Worm (Caenorhabditis elegans): Measurements from ENCODE around the gene B0222.1.
A peak's percentile ranks its signal among the peaks of the same experiment; 100 is the strongest.

The B0222.1 gene

ce11 chrV:9165073-9165699 is 31.1 kb downstream of the B0222.1 start, which contains the start of gene col-10 (continued):
- TF ChIP-seq pha-4 (tag; optimal IDR thresholded peaks at IDR 0.05) (no peak), nhr-67 (tag; optimal IDR thresholded peaks at IDR 0.05) (no peak), ceh-16 (tag; optimal IDR thresholded peaks at IDR 0.05) (no peak), nhr-28 (tag; optimal IDR thresholded peaks at IDR 0.05) (no peak), egl-5 (tag; optimal IDR thresholded peaks at IDR 0.05) (no peak), daf-12 (tag; optimal IDR thresholded peaks at IDR 0.05) (no peak), nhr-237 (tag; optimal IDR thresholded peaks at IDR 0.05) (no peak), jun-1 (tag; optimal IDR thresholded peaks at IDR 0.05) (no peak), pqm-1 (tag; optimal IDR thresholded peaks at IDR 0.05) (no peak), R02D3.7 (tag; optimal IDR thresholded peaks at IDR 0.05) (no peak)

ce11 chrV:9166306-9166705 is 32.3 kb downstream of the B0222.1 start:
- TF ChIP-seq elt-1 (tag; optimal IDR thresholded peaks at IDR 0.05): peak; percentile 73
- TF ChIP-seq nhr-25 (tag; optimal IDR thresholded peaks at IDR 0.05): peak; percentile 76
- TF ChIP-seq nhr-23 (tag; optimal IDR thresholded peaks at IDR 0.05): peak; percentile 23
- no peak for TF ChIP-seq ama-1 (optimal IDR thresholded peaks at IDR 0.05)

ce11 chrV:9168089-9168488 is 34.0 kb downstream of the B0222.1 start, which contains the start of gene B0222.11:
Gene B0222.11, minus strand, starts transcription at chrV:9168189.
- TF ChIP-seq lsy-12 (tag; optimal IDR thresholded peaks at IDR 0.05): no peak

ce11 chrV:9172989-9173388 is 38.9 kb downstream of the B0222.1 start, which contains the start of gene gad-3:
Gene gad-3, minus strand, starts transcription at chrV:9173005.
- TF ChIP-seq mdl-1 (tag; optimal IDR thresholded peaks at IDR 0.05) (no peak), ceh-82 (tag; optimal IDR thresholded peaks at IDR 0.05) (no peak), sea-2 (GFP tag; optimal IDR thresholded peaks at IDR 0.05) (no peak), elt-2 (tag; optimal IDR thresholded peaks at IDR 0.05) (peak; percentile 63), lsy-12 (tag; optimal IDR thresholded peaks at IDR 0.05) (no peak), pqm-1 (tag; optimal IDR thresholded peaks at IDR 0.05) (peak; percentile 52), eor-1 (tag; optimal IDR thresholded peaks at IDR 0.05) (no peak), egl-5 (tag; optimal IDR thresholded peaks at IDR 0.05) (no peak), pha-4 (tag; optimal IDR thresholded peaks at IDR 0.05) (peak; percentile 52)

- no peak for TF ChIP-seq snpc-4 (tag; optimal IDR thresholded peaks at IDR 0.05)
- TF ChIP-seq zag-1 (tag; optimal IDR thresholded peaks at IDR 0.05): no peak
- no peak for TF ChIP-seq mdl-1 (tag; optimal IDR thresholded peaks at IDR 0.05)
- TF ChIP-seq ceh-16 (tag; optimal IDR thresholded peaks at IDR 0.05): no peak
- TF ChIP-seq fkh-10 (GFP tag; optimal IDR thresholded peaks at IDR 0.05): no peak
- no peak for TF ChIP-seq nhr-23 (tag; optimal IDR thresholded peaks at IDR 0.05)
- TF ChIP-seq skn-1 (tag; optimal IDR thresholded peaks at IDR 0.05): no peak
- no peak for TF ChIP-seq nfya-1 (tag; optimal IDR thresholded peaks at IDR 0.05; ENCODE audit: insufficient read depth)
- TF ChIP-seq ztf-4 (tag; optimal IDR thresholded peaks at IDR 0.05): no peak
- no peak for TF ChIP-seq eor-1 (tag; optimal IDR thresholded peaks at IDR 0.05)
- no peak for TF ChIP-seq mml-1 (tag; optimal IDR thresholded peaks at IDR 0.05)
- TF ChIP-seq nhr-76 (tag; optimal IDR thresholded peaks at IDR 0.05): no peak
- no peak for TF ChIP-seq elt-2 (tag; optimal IDR thresholded peaks at IDR 0.05)
- TF ChIP-seq ztf-11 (tag; optimal IDR thresholded peaks at IDR 0.05): no peak
- TF ChIP-seq fkh-2 (tag; optimal IDR thresholded peaks at IDR 0.05): no peak
- no peak for TF ChIP-seq elt-3 (tag; optimal IDR thresholded peaks at IDR 0.05)
- TF ChIP-seq nhr-28 (tag; optimal IDR thresholded peaks at IDR 0.05): no peak
Measured at ce11 chrV:9173789-9174188, 39.7 kb downstream of the B0222.1 start, which contains the start of gene pqn-16. Gene pqn-16, plus strand, starts transcription at chrV:9174089.

- TF ChIP-seq ceh-82 (tag; optimal IDR thresholded peaks at IDR 0.05) (peak; percentile 19), egl-27 (tag; optimal IDR thresholded peaks at IDR 0.05) (peak; percentile 25), pha-4 (tag; optimal IDR thresholded peaks at IDR 0.05) (peak; percentile 95), aly-2 (tag; optimal IDR thresholded peaks at IDR 0.05) (no peak), elt-3 (tag; optimal IDR thresholded peaks at IDR 0.05) (no peak), ceh-9 (tag; optimal IDR thresholded peaks at IDR 0.05) (no peak), fkh-2 (tag; optimal IDR thresholded peaks at IDR 0.05) (no peak), egl-5 (tag; optimal IDR thresholded peaks at IDR 0.05) (peak; percentile 67), fos-1 (tag; optimal IDR thresholded peaks at IDR 0.05) (no peak), tbx-2 (tag; optimal IDR thresholded peaks at IDR 0.05) (peak; percentile 76), zag-1 (tag; optimal IDR thresholded peaks at IDR 0.05) (no peak), nfya-1 (tag; optimal IDR thresholded peaks at IDR 0.05; ENCODE audit: insufficient read depth) (peak; percentile 85), ama-1 (optimal IDR thresholded peaks at IDR 0.05) (peak; percentile 41), ceh-16 (tag; optimal IDR thresholded peaks at IDR 0.05) (no peak), unc-39 (tag; optimal IDR thresholded peaks at IDR 0.05) (no peak), nhr-12 (tag; optimal IDR thresholded peaks at IDR 0.05) (no peak), mml-1 (tag; optimal IDR thresholded peaks at IDR 0.05) (no peak), daf-12 (tag; optimal IDR thresholded peaks at IDR 0.05) (no peak), fkh-10 (GFP tag; optimal IDR thresholded peaks at IDR 0.05) (no peak), R02D3.7 (tag; optimal IDR thresholded peaks at IDR 0.05) (peak; percentile 75), eor-1 (tag; optimal IDR thresholded peaks at IDR 0.05) (no peak), elt-2 (tag; optimal IDR thresholded peaks at IDR 0.05) (peak; percentile 71), lin-39 (tag; optimal IDR thresholded peaks at IDR 0.05) (peak; percentile 7), jun-1 (tag; optimal IDR thresholded peaks at IDR 0.05) (peak; percentile 71), nhr-25 (tag; optimal IDR thresholded peaks at IDR 0.05) (peak; percentile 84), nhr-76 (tag; optimal IDR thresholded peaks at IDR 0.05) (no peak)
Measured at ce11 chrV:9175218-9175837, 41.3 kb downstream of the B0222.1 start, which contains the start of gene spas-1. Gene spas-1, plus strand, starts transcription at chrV:9175789.

All from whole organism, L3 larva.